Worm (Caenorhabditis elegans) whole organism, L1 larva: ENCODE results near the gene T04F3.3.

ENCODE experiments used
- C34B4.2 ChIP-seq: sonication (generic microtip); optimal IDR thresholded peaks from 2 replicates; lab custom pipeline; 2017; ENCODE audit warnings: mild to moderate bottlenecking, missing genetic modification characterization, missing compliant biosample characterization
- aha-1 ChIP-seq: fragments of 150-350 bp; optimal IDR thresholded peaks from 2 replicates; lab custom pipeline; 2014; ENCODE audit warnings: missing biosample characterization, missing genetic modification characterization
- alr-1 ChIP-seq: fragments of 200-800 bp; sonication (Bioruptor generic); optimal IDR thresholded peaks from 2 replicates; lab custom pipeline; 2018; ENCODE audit warnings: borderline replicate concordance, mild to moderate bottlenecking, missing genetic modification characterization, missing compliant biosample characterization
- aly-2 ChIP-seq: fragments of 150-350 bp; optimal IDR thresholded peaks from 2 replicates; lab custom pipeline; 2014; ENCODE audit warnings: missing biosample characterization, missing genetic modification characterization
- blmp-1 ChIP-seq: fragments of 150-350 bp; optimal IDR thresholded peaks from 2 replicates; lab custom pipeline; 2014; ENCODE audit warnings: missing biosample characterization, missing genetic modification characterization
- ceh-8 ChIP-seq: fragments of 200-800 bp; sonication (Bioruptor generic); optimal IDR thresholded peaks from 2 replicates; lab custom pipeline; 2018; ENCODE audit warnings: mild to moderate bottlenecking, missing genetic modification characterization, moderate library complexity, missing compliant biosample characterization
- ceh-82 ChIP-seq, 3 experiments: fragments of 150-350 bp in 1 of 3; sonication (generic microtip) in 2 of 3; optimal IDR thresholded peaks; 2 replicates each; lab custom pipeline; 2014 to 2017; ENCODE audit warnings: missing biosample characterization in 3 of 3, missing genetic modification characterization in 3 of 3
- ces-1 ChIP-seq: fragments of 150-350 bp; optimal IDR thresholded peaks from 2 replicates; lab custom pipeline; 2014; ENCODE audit warnings: missing biosample characterization, missing genetic modification reagents, missing genetic modification characterization
- efl-1 ChIP-seq, 4 experiments: fragments of 150-350 bp; optimal IDR thresholded peaks in 3 of 4; peaks in 1 of 4; 1 replicate in 1 of 4; 2 replicates in 3 of 4; lab custom pipeline; 2014; ENCODE audit warnings: missing biosample characterization in 2 of 4, missing genetic modification characterization in 2 of 4, missing genetic modification reagents in 2 of 4
- efl-3 ChIP-seq: fragments of 200-800 bp; sonication (Bioruptor generic); optimal IDR thresholded peaks from 2 replicates; lab custom pipeline; 2018; ENCODE audit warnings: mild to moderate bottlenecking, missing genetic modification characterization, missing compliant biosample characterization
- egl-27 ChIP-seq, 2 experiments: fragments of 150-350 bp in 1 of 2; sonication (generic microtip); optimal IDR thresholded peaks; 3 replicates each; lab custom pipeline; 2017 to 2018; ENCODE audit warnings: missing biosample characterization in 2 of 2, missing genetic modification characterization in 2 of 2, missing genetic modification reagents in 2 of 2
- elt-2 ChIP-seq: sonication (generic microtip); optimal IDR thresholded peaks from 2 replicates; lab custom pipeline; 2016; ENCODE audit warnings: missing genetic modification characterization, mild to moderate bottlenecking, inconsistent platforms, missing compliant biosample characterization, missing genetic modification reagents
- fkh-10 ChIP-seq: sonication (generic microtip); optimal IDR thresholded peaks from 2 replicates; lab custom pipeline; 2017; ENCODE audit warnings: missing biosample characterization, missing genetic modification reagents, missing genetic modification characterization
- fkh-8 ChIP-seq: sonication (generic microtip); optimal IDR thresholded peaks from 2 replicates; lab custom pipeline; 2016; ENCODE audit warnings: mild to moderate bottlenecking, missing genetic modification characterization, missing compliant biosample characterization
- grh-1 ChIP-seq: fragments of 200-800 bp; sonication (Bioruptor generic); IDR thresholded peaks from 2 replicates; pipeline ENCODE4 v1.3.6; 2022; ENCODE audit warnings: missing genetic modification reagents, missing genetic modification characterization, missing compliant biosample characterization
- hlh-17 ChIP-seq: fragments of 200-800 bp; sonication (Bioruptor generic); optimal IDR thresholded peaks from 2 replicates; lab custom pipeline; 2018; ENCODE audit warnings: missing genetic modification characterization, mild to moderate bottlenecking, missing compliant biosample characterization, moderate library complexity, borderline replicate concordance
- hpl-2 ChIP-seq: fragments of 150-350 bp; optimal IDR thresholded peaks from 2 replicates; lab custom pipeline; 2014; ENCODE audit warnings: missing biosample characterization, missing genetic modification reagents, missing genetic modification characterization
- isw-1 ChIP-seq: fragments of 200-800 bp; sonication (Bioruptor generic); IDR thresholded peaks from 2 replicates; pipeline ENCODE4 v1.3.6; 2022; ENCODE audit warnings: missing genetic modification characterization, missing compliant biosample characterization
- lin-13 ChIP-seq: fragments of 150-350 bp; optimal IDR thresholded peaks from 2 replicates; lab custom pipeline; 2014; ENCODE audit warnings: missing biosample characterization, missing genetic modification reagents, missing genetic modification characterization
- lin-14 ChIP-seq: fragments of 200-800 bp; sonication (Bioruptor generic); optimal IDR thresholded peaks from 2 replicates; lab custom pipeline; 2018; ENCODE audit warnings: mild to moderate bottlenecking, missing genetic modification characterization, moderate library complexity, missing compliant biosample characterization
- lin-15B ChIP-seq: fragments of 150-350 bp; sonication (generic microtip); optimal IDR thresholded peaks from 3 replicates; lab custom pipeline; 2014; ENCODE audit warnings: missing biosample characterization, missing genetic modification characterization
- lin-39 ChIP-seq: fragments of 150-350 bp; optimal IDR thresholded peaks from 2 replicates; lab custom pipeline; 2014; ENCODE audit warnings: missing biosample characterization, missing genetic modification reagents, missing genetic modification characterization
- lir-3 ChIP-seq: sonication (generic microtip); optimal IDR thresholded peaks from 2 replicates; lab custom pipeline; 2016; ENCODE audit warnings: mild to moderate bottlenecking, missing genetic modification characterization, moderate library complexity, missing compliant biosample characterization; ENCODE audit not compliant: poor library complexity
- lsy-2 ChIP-seq, 2 experiments: fragments of 150-350 bp; optimal IDR thresholded peaks; 2 replicates each; lab custom pipeline; 2014; ENCODE audit warnings: missing biosample characterization in 2 of 2, missing genetic modification characterization in 2 of 2
- mdl-1 ChIP-seq, 2 experiments: fragments of 150-350 bp; optimal IDR thresholded peaks; 2 replicates each; lab custom pipeline; 2014 to 2017; ENCODE audit warnings: missing biosample characterization in 2 of 2, missing genetic modification characterization in 2 of 2, inconsistent platforms in 1 of 2
- nhr-11 ChIP-seq: fragments of 150-350 bp; optimal IDR thresholded peaks from 2 replicates; lab custom pipeline; 2014; ENCODE audit warnings: missing biosample characterization, missing genetic modification characterization
- nhr-12 ChIP-seq: sonication (generic microtip); optimal IDR thresholded peaks from 2 replicates; lab custom pipeline; 2017; ENCODE audit warnings: missing biosample characterization, missing genetic modification characterization
- nhr-19 ChIP-seq: fragments of 200-800 bp; sonication (Bioruptor generic); conservative IDR thresholded peaks from 2 replicates; pipeline ENCODE4 v1.3.6; 2022; ENCODE audit warnings: missing genetic modification characterization, missing compliant biosample characterization
- nhr-20 ChIP-seq: sonication (generic microtip); optimal IDR thresholded peaks from 2 replicates; lab custom pipeline; 2016; ENCODE audit warnings: mild to moderate bottlenecking, missing genetic modification characterization, missing compliant biosample characterization
- nhr-237 ChIP-seq: fragments of 150-350 bp; optimal IDR thresholded peaks from 2 replicates; lab custom pipeline; 2014; ENCODE audit warnings: missing biosample characterization, missing genetic modification characterization
- nhr-47 ChIP-seq: sonication (generic microtip); optimal IDR thresholded peaks from 2 replicates; lab custom pipeline; 2016; ENCODE audit warnings: mild to moderate bottlenecking, missing genetic modification characterization, moderate library complexity, missing compliant biosample characterization
- nhr-77 ChIP-seq: fragments of 150-350 bp; optimal IDR thresholded peaks from 2 replicates; lab custom pipeline; 2014; ENCODE audit warnings: missing biosample characterization, missing genetic modification characterization
- nhr-84 ChIP-seq: sonication (generic microtip); optimal IDR thresholded peaks from 2 replicates; lab custom pipeline; 2017; ENCODE audit warnings: missing biosample characterization, missing genetic modification characterization
- nhr-85 ChIP-seq: sonication (generic microtip); peaks from one replicate; lab custom pipeline; 2016; ENCODE audit warnings: missing genetic modification characterization, inconsistent platforms, missing compliant biosample characterization
- nhr-90 ChIP-seq: sonication (generic microtip); optimal IDR thresholded peaks from 2 replicates; lab custom pipeline; 2016; ENCODE audit warnings: mild to moderate bottlenecking, missing genetic modification characterization, missing compliant biosample characterization; ENCODE audit not compliant: poor library complexity
- pag-3 ChIP-seq: sonication (generic microtip); optimal IDR thresholded peaks from 2 replicates; lab custom pipeline; 2017; ENCODE audit warnings: missing genetic modification characterization, mild to moderate bottlenecking, missing compliant biosample characterization, antibody characterized with exemption, borderline replicate concordance; ENCODE audit not compliant: insufficient read depth
- snpc-4 ChIP-seq: fragments of 150-350 bp; optimal IDR thresholded peaks from 2 replicates; lab custom pipeline; 2014; ENCODE audit warnings: missing biosample characterization, missing genetic modification characterization
- snu-23 ChIP-seq: sonication (generic microtip); optimal IDR thresholded peaks from 2 replicates; lab custom pipeline; 2016; ENCODE audit warnings: missing genetic modification characterization, missing compliant biosample characterization
- sup-37 ChIP-seq: fragments of 200-800 bp; sonication (Bioruptor generic); optimal IDR thresholded peaks from 2 replicates; lab custom pipeline; 2018; ENCODE audit warnings: mild to moderate bottlenecking, missing genetic modification characterization, missing compliant biosample characterization
- tbx-2 ChIP-seq: sonication (generic microtip); optimal IDR thresholded peaks from 2 replicates; lab custom pipeline; 2016; ENCODE audit warnings: missing genetic modification characterization, missing compliant biosample characterization
- tlp-1 ChIP-seq: fragments of 150-350 bp; optimal IDR thresholded peaks from 2 replicates; lab custom pipeline; 2014; ENCODE audit warnings: missing biosample characterization, missing genetic modification characterization
- unc-62 ChIP-seq: fragments of 150-350 bp; optimal IDR thresholded peaks from 2 replicates; lab custom pipeline; 2014; ENCODE audit warnings: missing biosample characterization, missing genetic modification reagents, missing genetic modification characterization
- vab-15 ChIP-seq: sonication (generic microtip); optimal IDR thresholded peaks from 2 replicates; lab custom pipeline; 2017; ENCODE audit warnings: missing genotype, mild to moderate bottlenecking, missing genetic modification characterization, missing compliant biosample characterization
- zag-1 ChIP-seq: fragments of 150-350 bp; optimal IDR thresholded peaks from 2 replicates; lab custom pipeline; 2014; ENCODE audit warnings: missing biosample characterization, missing genetic modification characterization
- ztf-4 ChIP-seq: fragments of 150-350 bp; optimal IDR thresholded peaks from 2 replicates; lab custom pipeline; 2014; ENCODE audit warnings: missing biosample characterization, missing genetic modification characterization

T04F3.3 gene

ce11 chrV:11760371-11760770 lies 1.6 kb downstream of the T04F3.3 start, which contains the start of gene T04F3.5:
TSS of gene T04F3.5 (plus strand) at chrV:11760671.
- TF ChIP-seq lin-13 (GFP tag; lab: Kevin White, UChicago) (no peak), elt-2 (tag; lab: Kevin White, UChicago) (no peak), blmp-1 (tag; lab: Kevin White, UChicago) (no peak), nhr-20 (tag; lab: Kevin White, UChicago) (no peak), nhr-47 (tag; lab: Kevin White, UChicago) (no peak), lin-14 (GFP tag; lab: Kevin White, UChicago) (no peak), hlh-17 (GFP tag; lab: Kevin White, UChicago) (no peak)

DNA sequence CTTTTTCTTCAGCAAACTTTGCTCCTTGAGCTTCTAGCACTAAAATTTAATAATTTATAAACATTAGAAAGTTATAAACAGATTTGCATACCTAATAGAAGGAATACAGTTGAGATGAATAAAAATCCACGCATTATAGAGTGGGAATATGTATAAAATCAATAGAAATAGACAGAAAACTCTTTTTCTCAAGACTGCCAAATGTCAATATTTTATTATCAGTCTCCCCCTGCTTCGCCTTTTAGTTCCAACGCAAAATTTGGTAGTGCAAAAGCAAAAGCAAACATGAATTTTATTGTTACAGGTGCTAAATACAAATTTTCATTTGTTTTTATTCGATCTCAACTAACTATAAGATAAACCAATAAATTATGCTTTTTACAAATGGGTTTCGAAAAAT lies 4.1 kb downstream of the T04F3.3 start, which contains the start of gene T04F3.4:
TSS of gene T04F3.4 (minus strand) at position 187 of the 400 bp plus-strand sequence.
- no peak for TF ChIP-seq alr-1
- no peak for TF ChIP-seq tlp-1 (tag; lab: Kevin White, UChicago)
- peak in 1 of 2 experiments; percentile 28 for TF ChIP-seq lsy-2 (tag; optimal IDR thresholded peaks at IDR 0.05; lab: Kevin White, UChicago)

DNA sequence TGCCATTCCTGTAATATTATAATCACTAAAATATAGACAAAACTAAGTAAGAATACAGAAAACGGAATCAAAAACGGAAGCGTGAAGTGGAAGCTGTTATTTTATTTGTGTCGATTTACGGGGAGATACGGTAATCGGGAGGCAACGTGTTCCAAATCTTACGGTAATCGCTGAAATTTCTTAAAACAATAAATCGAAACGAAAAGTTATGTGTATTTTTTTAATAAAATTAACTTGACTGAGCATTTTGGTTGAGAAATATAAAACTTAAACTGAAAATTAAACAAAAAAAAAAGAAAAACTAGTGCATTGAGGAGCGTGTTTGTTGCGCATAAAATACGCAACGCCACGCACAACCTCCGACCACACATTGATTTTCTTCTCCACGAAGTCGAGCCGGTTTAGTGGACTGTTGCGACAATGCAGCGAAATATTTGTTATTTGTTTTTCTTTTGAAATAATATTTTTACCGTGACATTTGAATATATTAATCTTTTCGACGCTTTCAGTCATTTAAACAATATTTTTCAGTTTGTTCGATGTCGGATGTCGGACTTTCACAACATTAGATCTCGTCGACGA lies 5.7 kb downstream of the T04F3.3 start, which contains the start of the genes F55A11.1 and syx-5:
TSS of gene F55A11.1 (minus strand) at position 13 of the 582 bp plus-strand sequence.
TSS of gene syx-5 (plus strand) at position 532 of the 582 bp plus-strand sequence.
- peak; percentile 37 for TF ChIP-seq blmp-1 (tag; lab: Kevin White, UChicago)
- peak; percentile 94 for TF ChIP-seq sup-37 (GFP tag; lab: Kevin White, UChicago)
- TF ChIP-seq lin-14 (GFP tag; lab: Kevin White, UChicago), result peak; percentile 99
- peak; percentile 95 for TF ChIP-seq nhr-19 (GFP tag; lab: Robert Waterston, UW)
- peak; percentile 40 for TF ChIP-seq vab-15 (tag; lab: Kevin White, UChicago)
- TF ChIP-seq lir-3 (tag; lab: Kevin White, UChicago), result peak; percentile 69
- TF ChIP-seq zag-1 (tag; lab: Kevin White, UChicago), result no peak
- no peak for TF ChIP-seq ces-1 (GFP tag; lab: Kevin White, UChicago)
- no peak for TF ChIP-seq alr-1
- TF ChIP-seq lin-39, result peak; percentile 97
- TF ChIP-seq nhr-12, result peak; percentile 14
- peak; percentile 70 for TF ChIP-seq C34B4.2 (tag; lab: Kevin White, UChicago)
- peak; percentile 86 for TF ChIP-seq aly-2 (tag; lab: Kevin White, UChicago)
- peak; percentile 96 for TF ChIP-seq tbx-2
- peak; percentile 92 for TF ChIP-seq ceh-8 (GFP tag; lab: Kevin White, UChicago)
- TF ChIP-seq efl-3, result peak; percentile 81
- TF ChIP-seq lsy-2 (tag; optimal IDR thresholded peaks at IDR 0.05; lab: Kevin White, UChicago), result peak; percentile 100
- TF ChIP-seq unc-62, result no peak
- TF ChIP-seq aha-1 (tag; lab: Kevin White, UChicago), result no peak
- peak; percentile 83 for TF ChIP-seq nhr-11 (tag; lab: Kevin White, UChicago)
- TF ChIP-seq lin-15B (tag; lab: Kevin White, UChicago), result peak; percentile 52
- TF ChIP-seq tlp-1 (tag; lab: Kevin White, UChicago), result no peak
- no peak for TF ChIP-seq nhr-84
- TF ChIP-seq snu-23 (GFP tag; lab: Kevin White, UChicago), result peak; percentile 97
- peak; percentile 52 for TF ChIP-seq fkh-10 (GFP tag; lab: Kevin White, UChicago)
- TF ChIP-seq efl-1 (optimal IDR thresholded peaks at IDR 0.05; lab: Kevin White, UChicago), result peak; percentile 76 to 86
- TF ChIP-seq efl-1 (GFP tag; optimal IDR thresholded peaks at IDR 0.05 in 1 of 2; lab: Kevin White, UChicago), result peak; percentile 79 to 97
- TF ChIP-seq egl-27 (tag; optimal IDR thresholded peaks at IDR 0.05; lab: Kevin White, UChicago), result no peak
- peak; percentile 50 for TF ChIP-seq nhr-237 (tag; lab: Kevin White, UChicago)
- peak; percentile 81 for TF ChIP-seq snpc-4 (tag; lab: Kevin White, UChicago)
- TF ChIP-seq grh-1, result peak; percentile 92
- TF ChIP-seq hlh-17 (GFP tag; lab: Kevin White, UChicago), result no peak
- peak; percentile 96 for TF ChIP-seq nhr-90 (tag; lab: Kevin White, UChicago)
- peak; percentile 91 for TF ChIP-seq fkh-8 (tag; lab: Kevin White, UChicago)
- peak; percentile 98 for TF ChIP-seq nhr-85
- TF ChIP-seq mdl-1 (tag; optimal IDR thresholded peaks at IDR 0.05; lab: Kevin White, UChicago), result peak in 1 of 2 experiments; percentile 72
- peak; percentile 94 for TF ChIP-seq isw-1 (GFP tag; lab: Robert Waterston, UW)
- TF ChIP-seq nhr-47 (tag; lab: Kevin White, UChicago), result peak; percentile 98
- peak; percentile 50 for TF ChIP-seq hpl-2 (GFP tag; lab: Kevin White, UChicago)
- no peak for TF ChIP-seq pag-3 (tag; lab: Kevin White, UChicago)
- peak; percentile 89 for TF ChIP-seq ztf-4
- TF ChIP-seq ceh-82 (tag; optimal IDR thresholded peaks at IDR 0.05; lab: Kevin White, UChicago), result peak; percentile 34 to 64 (median 57)
- peak; percentile 74 for TF ChIP-seq nhr-77 (tag; lab: Kevin White, UChicago)
